Fruit fly (Drosophila melanogaster) whole organism, wandering third instar larva: ENCODE results near the gene CG31661.

Experiments
- CG9705 ChIP-seq: fragments of 200-800 bp; sonication (Bioruptor generic); optimal IDR thresholded peaks from 2 replicates; lab custom pipeline; 2018; ENCODE audit warnings: missing biosample characterization, mild to moderate bottlenecking, missing genetic modification characterization
- CrebA ChIP-seq: fragments of 200-800 bp; sonication (Bioruptor generic); optimal IDR thresholded peaks from 2 replicates; lab custom pipeline; 2016; ENCODE audit warnings: missing biosample characterization, mild to moderate bottlenecking, missing genetic modification characterization, borderline replicate concordance
- Dfd ChIP-seq: fragments of >200 bp; optimal IDR thresholded peaks from 2 replicates; lab custom pipeline; 2017; ENCODE audit warnings: missing biosample characterization, missing genetic modification characterization
- Dif ChIP-seq: fragments of 200-275, 200-300 bp; sonication (Bioruptor generic); optimal IDR thresholded peaks from 2 replicates; lab custom pipeline; 2018; ENCODE audit warnings: missing biosample characterization, missing genetic modification characterization; ENCODE audit not compliant: partially characterized antibody
- GATAd ChIP-seq: sonication (Bioruptor generic); optimal IDR thresholded peaks from 2 replicates; lab custom pipeline; 2016; ENCODE audit warnings: missing biosample characterization, missing genetic modification characterization
- HLH106 ChIP-seq: fragments of 200-800 bp; optimal IDR thresholded peaks from 3 replicates; lab custom pipeline; 2019; ENCODE audit warnings: missing biosample characterization, mild to moderate bottlenecking, missing genetic modification characterization, moderate library complexity
- Hnf4 ChIP-seq: fragments of 200-800 bp; sonication (Bioruptor generic); optimal IDR thresholded peaks from 2 replicates; lab custom pipeline; 2016; ENCODE audit warnings: missing biosample characterization, mild to moderate bottlenecking, missing genetic modification characterization
- Hr78 ChIP-seq: fragments of >200 bp; optimal IDR thresholded peaks from 2 replicates; lab custom pipeline; 2017; ENCODE audit warnings: missing biosample characterization, missing genetic modification characterization
- Hr83 ChIP-seq: fragments of 200-300 bp; sonication (Bioruptor generic); optimal IDR thresholded peaks from 2 replicates; lab custom pipeline; 2016; ENCODE audit warnings: missing biosample characterization, mild to moderate bottlenecking, missing genetic modification characterization, moderate library complexity; ENCODE audit not compliant: poor library complexity, severe bottlenecking
- Mio ChIP-seq: sonication (Bioruptor generic); optimal IDR thresholded peaks from 2 replicates; lab custom pipeline; 2016; ENCODE audit warnings: missing biosample characterization, missing genetic modification characterization
- Myc ChIP-seq: fragments of >200 bp; optimal IDR thresholded peaks from 2 replicates; lab custom pipeline; 2017
- OdsH ChIP-seq: fragments of 200-800 bp; sonication (Bioruptor generic); optimal IDR thresholded peaks from 2 replicates; lab custom pipeline; 2016; ENCODE audit warnings: missing biosample characterization, mild to moderate bottlenecking, missing genetic modification characterization
- Rel ChIP-seq, 2 experiments: fragments of 200-800 bp; sonication (Bioruptor generic) in 1 of 2; optimal IDR thresholded peaks; 2 replicates in 1 of 2; 3 replicates in 1 of 2; lab custom pipeline; 2016 to 2019; ENCODE audit warnings: mild to moderate bottlenecking in 2 of 2, missing biosample characterization in 2 of 2, missing genetic modification characterization in 2 of 2, moderate library complexity in 1 of 2
- Sp1 ChIP-seq: fragments of 200-800 bp; sonication (Bioruptor generic); optimal IDR thresholded peaks from 3 replicates; lab custom pipeline; 2019; ENCODE audit warnings: missing biosample characterization, mild to moderate bottlenecking, missing genetic modification characterization, moderate library complexity
- br ChIP-seq: fragments of 200-800 bp; sonication (Bioruptor generic); optimal IDR thresholded peaks from 2 replicates; lab custom pipeline; 2016; ENCODE audit warnings: missing biosample characterization, missing genetic modification characterization
- brk ChIP-seq: fragments of 200-800 bp; sonication (Bioruptor generic); optimal IDR thresholded peaks from 2 replicates; lab custom pipeline; 2016; ENCODE audit warnings: missing biosample characterization, mild to moderate bottlenecking, missing genetic modification characterization
- dl ChIP-seq, 2 experiments: fragments of 175-275, 200-275 bp in 1 of 2; fragments of 200-275 bp in 1 of 2; sonication (Bioruptor generic); optimal IDR thresholded peaks; lab custom pipeline; 2018; ENCODE audit warnings: mild to moderate bottlenecking in 2 of 2, missing biosample characterization in 2 of 2, missing genetic modification characterization in 2 of 2, moderate library complexity in 2 of 2; ENCODE audit not compliant: partially characterized antibody in 2 of 2, insufficient read depth in 1 of 2
- dmrt93B ChIP-seq: fragments of 200-800 bp; sonication (Bioruptor generic); optimal IDR thresholded peaks from 2 replicates; lab custom pipeline; 2018; ENCODE audit warnings: missing biosample characterization, mild to moderate bottlenecking, missing genetic modification characterization
- dsf ChIP-seq: sonication (Bioruptor generic); optimal IDR thresholded peaks from 2 replicates; lab custom pipeline; 2016; ENCODE audit warnings: missing biosample characterization, missing genetic modification characterization, borderline replicate concordance
- ey ChIP-seq: fragments of 200-800 bp; sonication (Bioruptor generic); optimal IDR thresholded peaks from 2 replicates; lab custom pipeline; 2016; ENCODE audit warnings: missing biosample characterization, missing genetic modification characterization
- foxo ChIP-seq, 2 experiments: fragments of 200-800 bp; sonication (Bioruptor generic); optimal IDR thresholded peaks; 2 replicates in 1 of 2; 3 replicates in 1 of 2; lab custom pipeline; 2016 to 2017; ENCODE audit warnings: missing biosample characterization in 2 of 2, missing genetic modification characterization in 2 of 2
- fru ChIP-seq: fragments of 200-800 bp; sonication (Bioruptor generic); optimal IDR thresholded peaks from 3 replicates; lab custom pipeline; 2016; ENCODE audit warnings: missing biosample characterization, mild to moderate bottlenecking, missing genetic modification characterization
- h ChIP-seq: fragments of 200-800 bp; sonication (Bioruptor generic); optimal IDR thresholded peaks from 3 replicates; lab custom pipeline; 2016; ENCODE audit warnings: missing biosample characterization, mild to moderate bottlenecking, missing genetic modification characterization
- jim ChIP-seq: fragments of 175-275, 200-325 bp; sonication (Bioruptor generic); optimal IDR thresholded peaks from 2 replicates; lab custom pipeline; 2016; ENCODE audit warnings: missing biosample characterization, mild to moderate bottlenecking, missing genetic modification characterization
- lola ChIP-seq: fragments of >200 bp; optimal IDR thresholded peaks from 2 replicates; lab custom pipeline; 2017; ENCODE audit warnings: missing biosample characterization, missing genetic modification characterization
- psq ChIP-seq: fragments of 200-800 bp; sonication (Bioruptor generic); optimal IDR thresholded peaks from 3 replicates; lab custom pipeline; 2017; ENCODE audit warnings: missing biosample characterization, mild to moderate bottlenecking, missing genetic modification characterization, moderate library complexity
- rgr ChIP-seq: fragments of 200-800 bp; sonication (Bioruptor generic); optimal IDR thresholded peaks from 3 replicates; lab custom pipeline; 2016; ENCODE audit warnings: missing biosample characterization, mild to moderate bottlenecking, missing genetic modification characterization
- sage ChIP-seq: fragments of 200-800 bp; sonication (Bioruptor generic); optimal IDR thresholded peaks from 2 replicates; lab custom pipeline; 2016; ENCODE audit warnings: missing biosample characterization, mild to moderate bottlenecking, missing genetic modification characterization
- sv ChIP-seq: fragments of 200-800 bp; sonication (Bioruptor generic); optimal IDR thresholded peaks from 3 replicates; lab custom pipeline; 2016; ENCODE audit warnings: missing biosample characterization, missing genetic modification characterization
- tai ChIP-seq: sonication (Bioruptor generic); optimal IDR thresholded peaks from 2 replicates; lab custom pipeline; 2016; ENCODE audit warnings: missing biosample characterization, missing genetic modification characterization
- usp ChIP-seq: fragments of >200 bp; optimal IDR thresholded peaks from 2 replicates; lab custom pipeline; 2017; ENCODE audit warnings: missing biosample characterization, missing genetic modification characterization
- woc ChIP-seq: sonication (Bioruptor generic); optimal IDR thresholded peaks from 2 replicates; lab custom pipeline; 2016; ENCODE audit warnings: missing biosample characterization, mild to moderate bottlenecking, missing genetic modification characterization

CG31661 gene

DNA sequence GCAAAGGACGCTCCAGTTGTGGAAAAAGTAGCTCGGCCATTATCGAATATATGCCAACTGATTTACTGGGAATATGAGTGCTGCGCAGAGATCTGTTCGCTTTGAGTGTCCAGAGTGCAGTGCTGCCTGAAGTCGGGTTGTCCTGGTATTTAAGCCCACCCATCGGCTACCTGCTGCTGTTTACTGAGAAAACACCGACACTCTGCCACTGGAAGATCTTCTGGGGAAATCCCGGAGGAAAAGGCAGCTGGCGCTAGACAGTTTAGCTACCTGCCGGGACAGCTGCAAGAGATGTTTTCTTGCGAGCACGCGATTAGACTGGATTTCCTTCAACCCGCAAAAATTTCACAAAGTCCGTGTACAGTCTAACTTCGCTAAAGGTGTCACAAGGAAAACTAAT lies 21.0 kb downstream of the CG31661 start, which contains the start of gene halo:
TSS of gene halo (minus strand) at position 127 of the 400 bp plus-strand sequence.
- no peak for TF ChIP-seq Rel (GFP tag; optimal IDR thresholded peaks at IDR 0.05; lab: Kevin White, UChicago)
- TF ChIP-seq Rel (tag; optimal IDR thresholded peaks at IDR 0.05; lab: Kevin White, UChicago): no peak
- no peak for TF ChIP-seq jim (GFP tag; lab: Kevin White, UChicago)
- no peak for TF ChIP-seq br
- no peak for TF ChIP-seq Hnf4 (GFP tag; lab: Kevin White, UChicago)
- TF ChIP-seq CG9705 (GFP tag; lab: Kevin White, UChicago): no peak
- TF ChIP-seq Dfd (GFP tag; lab: Kevin White, UChicago): no peak
- TF ChIP-seq Mio (GFP tag; lab: Kevin White, UChicago): no peak
- no peak for TF ChIP-seq CrebA (GFP tag; lab: Kevin White, UChicago)

DNA sequence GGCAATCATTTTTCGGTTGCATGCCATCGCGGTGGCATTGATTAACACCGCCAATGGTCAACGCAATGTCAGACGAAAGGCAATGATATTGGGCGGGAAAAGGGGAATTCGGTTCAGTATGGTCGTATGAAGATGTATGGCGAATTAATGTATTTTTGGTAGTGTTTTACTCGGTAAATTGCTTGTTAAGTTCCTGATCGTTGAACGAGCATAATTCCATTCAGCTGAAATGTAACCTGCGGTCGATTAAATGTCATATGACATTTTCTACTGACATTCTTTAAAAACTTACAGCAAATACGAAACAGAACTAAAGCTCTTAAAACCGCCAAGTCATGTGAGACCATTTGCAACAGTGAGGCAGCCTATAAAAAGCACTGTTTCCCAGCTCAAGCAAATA lies 23.1 kb downstream of the CG31661 start, which contains the start of gene Or22a:
TSS of gene Or22a (plus strand) at position 301 of the 400 bp plus-strand sequence.
- TF ChIP-seq jim (GFP tag; lab: Kevin White, UChicago): no peak
- TF ChIP-seq Dfd (GFP tag; lab: Kevin White, UChicago): no peak
- TF ChIP-seq woc (GFP tag; lab: Kevin White, UChicago): no peak
- TF ChIP-seq fru (GFP tag; lab: Kevin White, UChicago): no peak
- TF ChIP-seq ey (GFP tag; lab: Kevin White, UChicago): no peak
- no peak for TF ChIP-seq foxo (GFP tag; optimal IDR thresholded peaks at IDR 0.05; lab: Kevin White, UChicago)
- TF ChIP-seq CG9705 (GFP tag; lab: Kevin White, UChicago): no peak
- no peak for TF ChIP-seq Hr83 (GFP tag; lab: Kevin White, UChicago)
- TF ChIP-seq Dif: no peak
- TF ChIP-seq Rel (GFP tag; optimal IDR thresholded peaks at IDR 0.05; lab: Kevin White, UChicago): no peak
- no peak for TF ChIP-seq Rel (tag; optimal IDR thresholded peaks at IDR 0.05; lab: Kevin White, UChicago)
- no peak for TF ChIP-seq OdsH (GFP tag; lab: Kevin White, UChicago)

DNA sequence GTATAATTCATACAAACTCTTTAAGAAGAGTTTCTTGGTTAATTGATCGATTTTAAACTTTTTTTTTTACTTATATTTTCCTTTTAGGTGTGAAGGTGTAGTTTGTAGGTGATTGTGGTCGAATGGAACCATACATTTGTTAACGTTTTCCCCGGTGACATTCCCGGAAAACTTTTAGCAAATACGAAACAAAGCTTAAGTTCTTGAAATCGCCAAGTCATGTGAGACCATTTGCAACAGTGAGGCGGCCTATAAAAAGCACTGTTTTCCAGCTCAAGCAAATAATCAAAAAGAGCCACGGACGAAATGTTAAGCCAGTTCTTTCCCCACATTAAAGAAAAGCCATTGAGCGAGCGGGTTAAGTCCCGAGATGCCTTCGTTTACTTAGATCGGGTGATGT lies 25.4 kb downstream of the CG31661 start, which contains the start of gene Or22b:
TSS of gene Or22b (plus strand) at position 301 of the 400 bp plus-strand sequence.
- TF ChIP-seq HLH106: no peak
- no peak for TF ChIP-seq CG9705 (GFP tag; lab: Kevin White, UChicago)
- TF ChIP-seq Mio (GFP tag; lab: Kevin White, UChicago): no peak
- TF ChIP-seq Dif: no peak
- TF ChIP-seq br: no peak
- no peak for TF ChIP-seq ey (GFP tag; lab: Kevin White, UChicago)
- no peak for TF ChIP-seq brk
- no peak for TF ChIP-seq rgr (GFP tag; lab: Kevin White, UChicago)
- TF ChIP-seq tai: no peak
- TF ChIP-seq dmrt93B (GFP tag; lab: Kevin White, UChicago): no peak

DNA sequence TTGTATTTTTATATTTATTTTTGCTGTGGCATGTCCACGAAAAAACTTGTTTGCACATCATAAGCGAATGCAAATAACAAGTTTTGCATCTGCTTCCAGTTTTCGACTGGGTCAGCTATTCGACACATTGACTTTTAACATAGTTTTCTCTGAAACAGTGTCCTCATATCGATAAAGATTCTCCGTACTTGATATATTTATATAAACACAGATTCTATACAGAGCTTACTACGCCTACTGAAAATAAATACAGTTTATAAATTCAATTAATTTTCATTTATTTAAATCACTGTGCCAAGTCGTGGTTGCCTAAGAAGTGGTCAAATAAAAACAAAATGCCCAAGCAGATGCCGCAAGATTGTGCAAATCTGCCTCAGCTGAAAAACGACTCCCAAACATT lies 38.2 kb downstream of the CG31661 start:
- TF ChIP-seq sv (GFP tag; lab: Kevin White, UChicago) (no peak), Dfd (GFP tag; lab: Kevin White, UChicago) (no peak), Hr83 (GFP tag; lab: Kevin White, UChicago) (no peak), Myc (lab: Kevin White, UChicago) (no peak), Rel (GFP tag; optimal IDR thresholded peaks at IDR 0.05; lab: Kevin White, UChicago) (no peak), Rel (tag; optimal IDR thresholded peaks at IDR 0.05; lab: Kevin White, UChicago) (no peak), lola (GFP tag; lab: Kevin White, UChicago) (no peak), usp (no peak), br (no peak), OdsH (GFP tag; lab: Kevin White, UChicago) (no peak), CrebA (GFP tag; lab: Kevin White, UChicago) (no peak), dmrt93B (GFP tag; lab: Kevin White, UChicago) (no peak)

DNA sequence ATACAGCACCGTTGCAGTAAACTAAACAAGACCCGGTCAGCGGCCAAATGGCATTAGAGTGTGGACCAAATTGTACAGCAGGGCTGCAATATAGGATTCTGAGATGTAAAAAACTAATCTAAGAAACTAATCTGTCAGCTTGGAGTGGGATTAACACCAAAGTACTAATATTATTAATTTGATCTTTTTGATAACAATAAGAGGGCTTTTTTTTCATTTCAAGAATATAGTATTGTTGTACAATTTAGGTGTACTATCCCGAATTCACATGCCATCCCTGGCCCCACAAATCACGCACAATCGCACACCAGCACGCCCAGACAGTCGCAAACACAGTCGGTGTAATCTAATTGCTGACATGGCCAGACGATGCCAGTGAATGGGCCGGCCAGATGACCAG lies 41.1 kb downstream of the CG31661 start:
- TF ChIP-seq foxo (GFP tag; optimal IDR thresholded peaks at IDR 0.05; lab: Kevin White, UChicago): peak in 1 of 2 experiments; percentile 7
- no peak for TF ChIP-seq Sp1 (GFP tag; lab: Kevin White, UChicago)

DNA sequence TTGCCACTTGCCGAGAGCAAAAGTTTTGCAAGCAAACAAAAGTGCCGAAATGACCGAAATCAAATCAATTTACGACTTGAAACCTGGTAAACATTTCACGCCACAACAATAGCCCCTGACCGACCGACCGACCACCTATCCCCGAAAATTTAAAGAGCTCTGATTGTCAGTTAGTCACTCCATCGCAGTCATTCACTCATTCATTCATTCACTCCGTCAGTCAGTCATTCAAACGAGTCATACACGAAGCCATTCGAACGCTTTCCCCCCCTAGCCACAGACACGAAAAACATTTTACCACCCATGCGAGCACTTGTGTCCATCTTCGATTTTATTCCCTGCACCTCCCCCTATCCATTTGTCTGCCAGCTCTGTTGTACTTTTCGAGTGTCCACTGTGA lies 50.8 kb downstream of the CG31661 start:
- TF ChIP-seq psq (GFP tag; lab: Kevin White, UChicago) (no peak), h (GFP tag; lab: Kevin White, UChicago) (no peak), Sp1 (GFP tag; lab: Kevin White, UChicago) (no peak), OdsH (GFP tag; lab: Kevin White, UChicago) (no peak), dl (GFP tag; optimal IDR thresholded peaks at IDR 0.05; lab: Kevin White, UChicago; ENCODE audit: insufficient read depth in 1 of 2, partially characterized antibody in 2 of 2) (no peak), Hr78 (GFP tag; lab: Kevin White, UChicago) (no peak), Rel (GFP tag; optimal IDR thresholded peaks at IDR 0.05; lab: Kevin White, UChicago) (no peak), Rel (tag; optimal IDR thresholded peaks at IDR 0.05; lab: Kevin White, UChicago) (no peak), CrebA (GFP tag; lab: Kevin White, UChicago) (no peak), ey (GFP tag; lab: Kevin White, UChicago) (no peak), sv (GFP tag; lab: Kevin White, UChicago) (no peak), dsf (GFP tag; lab: Kevin White, UChicago) (no peak), usp (no peak), br (no peak), fru (GFP tag; lab: Kevin White, UChicago) (no peak), GATAd (GFP tag; lab: Kevin White, UChicago) (no peak), sage (GFP tag; lab: Kevin White, UChicago) (no peak)
